Worm (Caenorhabditis elegans) whole organism, L2 larva: ENCODE data around the gene R53.5.

Source experiments
- F13H6.1 ChIP-seq: sonication (generic microtip); optimal IDR thresholded peaks from 2 replicates; lab custom pipeline; 2016; ENCODE audit warnings: missing genetic modification characterization, missing compliant biosample characterization
- R02D3.7 ChIP-seq: fragments of 150-350 bp; optimal IDR thresholded peaks from 2 replicates; lab custom pipeline; 2014; ENCODE audit warnings: missing biosample characterization, missing genetic modification characterization
- Y55F3AM.14 ChIP-seq: fragments of 200-800 bp; sonication (Bioruptor generic); optimal IDR thresholded peaks from 2 replicates; lab custom pipeline; 2018; ENCODE audit warnings: mild to moderate bottlenecking, missing genetic modification characterization, missing compliant biosample characterization
- ZK546.5 ChIP-seq: sonication (generic microtip); optimal IDR thresholded peaks from 2 replicates; lab custom pipeline; 2017; ENCODE audit warnings: missing biosample characterization, missing genetic modification characterization
- alr-1 ChIP-seq: fragments of 150-350 bp; optimal IDR thresholded peaks from 2 replicates; lab custom pipeline; 2014; ENCODE audit warnings: missing biosample characterization, missing genetic modification characterization
- aly-2 ChIP-seq: fragments of 150-350 bp; optimal IDR thresholded peaks from 2 replicates; lab custom pipeline; 2014; ENCODE audit warnings: missing biosample characterization, missing genetic modification characterization
- blmp-1 ChIP-seq: sonication (generic microtip); optimal IDR thresholded peaks from 2 replicates; lab custom pipeline; 2017; ENCODE audit warnings: missing genetic modification characterization, mild to moderate bottlenecking, missing compliant biosample characterization, antibody characterized with exemption, moderate library complexity; ENCODE audit not compliant: insufficient read depth
- ceh-16 ChIP-seq: fragments of 150-350 bp; optimal IDR thresholded peaks from 2 replicates; lab custom pipeline; 2014; ENCODE audit warnings: missing biosample characterization, missing genetic modification characterization
- ceh-82 ChIP-seq: fragments of 150-350 bp; optimal IDR thresholded peaks from 2 replicates; lab custom pipeline; 2014; ENCODE audit warnings: missing biosample characterization, missing genetic modification characterization
- crh-2 ChIP-seq: sonication (generic microtip); optimal IDR thresholded peaks from 2 replicates; lab custom pipeline; 2017; ENCODE audit warnings: missing biosample characterization, missing genetic modification characterization
- egl-27 ChIP-seq: sonication (generic microtip); optimal IDR thresholded peaks from 3 replicates; lab custom pipeline; 2017; ENCODE audit warnings: missing biosample characterization, missing genetic modification reagents, missing genetic modification characterization
- elt-1 ChIP-seq: fragments of 150-350 bp; optimal IDR thresholded peaks from 2 replicates; lab custom pipeline; 2014; ENCODE audit warnings: missing biosample characterization, missing genetic modification characterization
- elt-3 ChIP-seq: sonication (generic microtip); optimal IDR thresholded peaks from 2 replicates; lab custom pipeline; 2017; ENCODE audit warnings: missing biosample characterization, missing genetic modification characterization
- gmeb-1 ChIP-seq: fragments of 150-350 bp; optimal IDR thresholded peaks from 2 replicates; lab custom pipeline; 2014; ENCODE audit warnings: missing biosample characterization, missing genetic modification characterization
- lin-11 ChIP-seq: fragments of 150-350 bp; sonication (generic microtip); optimal IDR thresholded peaks from 2 replicates; lab custom pipeline; 2014; ENCODE audit warnings: missing biosample characterization, missing genetic modification characterization, inconsistent platforms, mixed read lengths
- lin-13 ChIP-seq: fragments of 150-350 bp; optimal IDR thresholded peaks from 2 replicates; lab custom pipeline; 2014; ENCODE audit warnings: missing biosample characterization, missing genetic modification reagents, missing genetic modification characterization
- mab-5 ChIP-seq: fragments of 150-350 bp; optimal IDR thresholded peaks from 2 replicates; lab custom pipeline; 2014; ENCODE audit warnings: missing biosample characterization, missing genetic modification characterization
- mbf-1 ChIP-seq: sonication (generic microtip); optimal IDR thresholded peaks from 2 replicates; lab custom pipeline; 2017; ENCODE audit warnings: missing biosample characterization, missing genetic modification characterization
- mdl-1 ChIP-seq, 2 experiments: fragments of 150-350 bp in 1 of 2; sonication (generic microtip) in 1 of 2; optimal IDR thresholded peaks; 2 replicates each; lab custom pipeline; 2017; ENCODE audit warnings: missing biosample characterization in 2 of 2, missing genetic modification characterization in 2 of 2
- nhr-10 ChIP-seq: sonication (generic microtip); optimal IDR thresholded peaks from 2 replicates; lab custom pipeline; 2017; ENCODE audit warnings: missing biosample characterization, missing genetic modification characterization
- nhr-11 ChIP-seq: fragments of 150-350 bp; optimal IDR thresholded peaks from 2 replicates; lab custom pipeline; 2014; ENCODE audit warnings: missing biosample characterization, missing genetic modification characterization
- nhr-12 ChIP-seq: fragments of 150-350 bp; optimal IDR thresholded peaks from 2 replicates; lab custom pipeline; 2014; ENCODE audit warnings: missing biosample characterization, missing genetic modification characterization
- nhr-129 ChIP-seq: fragments of 150-350 bp; optimal IDR thresholded peaks from 2 replicates; lab custom pipeline; 2014; ENCODE audit warnings: missing biosample characterization, missing genetic modification characterization
- nhr-23 ChIP-seq: fragments of 150-350 bp; optimal IDR thresholded peaks from 2 replicates; lab custom pipeline; 2014; ENCODE audit warnings: missing biosample characterization, missing genetic modification reagents, missing genetic modification characterization
- nhr-25 ChIP-seq: fragments of 150-350 bp; sonication (generic microtip); optimal IDR thresholded peaks from 3 replicates; lab custom pipeline; 2014; ENCODE audit warnings: missing biosample characterization, missing genetic modification characterization
- nhr-6 ChIP-seq: fragments of 150-350 bp; optimal IDR thresholded peaks from 2 replicates; lab custom pipeline; 2014; ENCODE audit warnings: missing biosample characterization, missing genetic modification characterization
- peb-1 ChIP-seq: fragments of 150-350 bp; optimal IDR thresholded peaks from 2 replicates; lab custom pipeline; 2014; ENCODE audit warnings: missing biosample characterization, missing genetic modification characterization
- sem-4 ChIP-seq: fragments of 150-350 bp; optimal IDR thresholded peaks from 2 replicates; lab custom pipeline; 2014; ENCODE audit warnings: missing biosample characterization, missing genetic modification reagents, missing genetic modification characterization
- skn-1 ChIP-seq: sonication (generic microtip); optimal IDR thresholded peaks from 2 replicates; lab custom pipeline; 2017; ENCODE audit warnings: missing biosample characterization, missing genetic modification characterization
- sma-3 ChIP-seq: sonication (generic microtip); optimal IDR thresholded peaks from 2 replicates; lab custom pipeline; 2016; ENCODE audit warnings: missing genetic modification reagents, missing genetic modification characterization, missing compliant biosample characterization
- sma-9 ChIP-seq, 2 experiments: fragments of 150-350 bp in 1 of 2; sonication (generic microtip) in 1 of 2; optimal IDR thresholded peaks; 2 replicates each; lab custom pipeline; 2014 to 2016; ENCODE audit warnings: missing genetic modification characterization in 2 of 2, mild to moderate bottlenecking in 1 of 2, missing biosample characterization in 1 of 2, missing compliant biosample characterization in 1 of 2, missing genetic modification reagents in 1 of 2, moderate library complexity in 1 of 2
- unc-39 ChIP-seq: fragments of 150-350 bp; optimal IDR thresholded peaks from 2 replicates; lab custom pipeline; 2014; ENCODE audit warnings: missing biosample characterization, missing genetic modification characterization
- unc-55 ChIP-seq: fragments of 150-350 bp; sonication (generic microtip); optimal IDR thresholded peaks from 3 replicates; lab custom pipeline; 2014; ENCODE audit warnings: missing biosample characterization, missing genetic modification reagents, missing genetic modification characterization
- ztf-1 ChIP-seq: fragments of 200-800 bp; sonication (Bioruptor generic); conservative IDR thresholded peaks from 2 replicates; pipeline ENCODE4 v1.3.6; 2022; ENCODE audit warnings: missing genetic modification characterization, missing compliant biosample characterization
- ztf-11 ChIP-seq: sonication (generic microtip); optimal IDR thresholded peaks from 2 replicates; lab custom pipeline; 2017; ENCODE audit warnings: missing biosample characterization, missing genetic modification characterization
- ztf-4 ChIP-seq: fragments of 150-350 bp; optimal IDR thresholded peaks from 2 replicates; lab custom pipeline; 2014; ENCODE audit warnings: missing biosample characterization, missing genetic modification characterization

Gene R53.5

ce11 chrII:9970438-9971092 lies at the start of gene R53.5:
R53.5 (minus strand) TSS chrII:9970488.
- TF ChIP-seq ZK546.5, result no peak
- no peak for TF ChIP-seq ceh-82 (tag; lab: Kevin White, UChicago)
- no peak for TF ChIP-seq mbf-1
- no peak for TF ChIP-seq elt-3 (tag; lab: Kevin White, UChicago)
- TF ChIP-seq egl-27 (tag; lab: Kevin White, UChicago), result no peak
- TF ChIP-seq ztf-1 (GFP tag; lab: Robert Waterston, UW), result no peak
- no peak for TF ChIP-seq blmp-1 (tag; lab: Kevin White, UChicago)
- TF ChIP-seq crh-2 (tag; lab: Kevin White, UChicago), result no peak
- no peak for TF ChIP-seq sma-3 (GFP tag; lab: Kevin White, UChicago)
- TF ChIP-seq aly-2 (tag; lab: Kevin White, UChicago), result no peak
- no peak for TF ChIP-seq nhr-11
- no peak for TF ChIP-seq mdl-1 (tag; optimal IDR thresholded peaks at IDR 0.05; lab: Kevin White, UChicago)
- TF ChIP-seq F13H6.1, result no peak
- TF ChIP-seq nhr-129 (tag; lab: Kevin White, UChicago), result no peak

- TF ChIP-seq sma-3 (GFP tag; lab: Kevin White, UChicago) (no peak), unc-55 (GFP tag; lab: Kevin White, UChicago) (no peak), F13H6.1 (no peak), gmeb-1 (tag; lab: Kevin White, UChicago) (peak; percentile 30), nhr-25 (tag; lab: Kevin White, UChicago) (peak; percentile 59), ztf-11 (tag; lab: Kevin White, UChicago) (no peak)
Observed at ce11 chrII:10019669-10020068, 49.4 kb upstream of the R53.5 start.

DNA sequence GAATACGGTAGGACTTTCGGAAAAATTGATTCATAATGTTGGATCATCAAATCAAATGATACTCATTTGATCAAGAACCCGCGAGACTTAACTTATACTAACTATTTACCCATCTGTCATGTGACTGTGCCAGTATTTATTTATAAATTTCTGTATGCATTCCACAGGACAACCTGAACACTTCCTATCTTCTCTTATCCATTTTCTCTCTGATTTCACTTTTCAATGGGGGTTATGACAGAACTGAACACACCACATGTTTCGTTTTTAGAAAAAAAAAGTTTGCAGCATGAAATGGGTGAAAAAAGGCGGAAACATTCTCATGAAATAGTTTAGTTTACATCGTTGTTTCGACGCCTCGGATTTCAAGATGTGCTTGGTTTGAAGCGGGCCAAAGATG lies 47.2 kb upstream of the R53.5 start:
- no peak for TF ChIP-seq mdl-1 (tag; optimal IDR thresholded peaks at IDR 0.05; lab: Kevin White, UChicago)

DNA sequence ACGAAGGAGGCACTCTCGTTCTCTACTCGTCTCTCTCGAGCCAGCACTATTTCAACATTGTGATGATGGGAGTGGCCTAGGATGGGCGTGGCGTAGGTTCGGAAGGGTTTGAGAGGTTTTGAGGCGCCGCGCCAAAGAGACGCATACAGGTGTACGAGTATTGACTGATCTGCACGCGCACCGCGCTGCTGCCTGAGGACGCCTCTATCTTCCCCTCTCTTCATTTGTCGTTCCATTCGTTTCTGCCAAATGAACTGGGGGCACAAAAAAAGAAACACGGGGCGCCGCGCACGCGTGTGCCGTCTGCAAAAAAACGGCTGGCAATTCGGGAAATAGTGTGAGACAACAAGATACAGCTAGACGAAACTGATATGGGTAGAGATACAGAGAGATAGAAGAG lies 45.7 kb upstream of the R53.5 start, which contains the start of gene lec-2:
Gene lec-2 (minus strand): TSS at position 171 of the 400 bp plus-strand sequence.
- TF ChIP-seq nhr-129 (tag; lab: Kevin White, UChicago), result peak; percentile 44
- TF ChIP-seq R02D3.7 (tag; lab: Kevin White, UChicago), result no peak
- TF ChIP-seq sma-9 (GFP tag; optimal IDR thresholded peaks at IDR 0.05; lab: Kevin White, UChicago), result peak; percentile 36
- TF ChIP-seq sma-9 (tag; optimal IDR thresholded peaks at IDR 0.05; lab: Kevin White, UChicago), result no peak
- TF ChIP-seq nhr-10, result no peak
- peak; percentile 6 to 12 for TF ChIP-seq mdl-1 (tag; optimal IDR thresholded peaks at IDR 0.05; lab: Kevin White, UChicago)
- TF ChIP-seq skn-1, result no peak
- TF ChIP-seq F13H6.1, result peak; percentile 40
- peak; percentile 10 for TF ChIP-seq sma-3 (GFP tag; lab: Kevin White, UChicago)
- TF ChIP-seq peb-1 (tag; lab: Kevin White, UChicago), result no peak
- no peak for TF ChIP-seq nhr-6 (tag; lab: Kevin White, UChicago)
- peak; percentile 24 for TF ChIP-seq lin-11 (tag; lab: Kevin White, UChicago)

DNA sequence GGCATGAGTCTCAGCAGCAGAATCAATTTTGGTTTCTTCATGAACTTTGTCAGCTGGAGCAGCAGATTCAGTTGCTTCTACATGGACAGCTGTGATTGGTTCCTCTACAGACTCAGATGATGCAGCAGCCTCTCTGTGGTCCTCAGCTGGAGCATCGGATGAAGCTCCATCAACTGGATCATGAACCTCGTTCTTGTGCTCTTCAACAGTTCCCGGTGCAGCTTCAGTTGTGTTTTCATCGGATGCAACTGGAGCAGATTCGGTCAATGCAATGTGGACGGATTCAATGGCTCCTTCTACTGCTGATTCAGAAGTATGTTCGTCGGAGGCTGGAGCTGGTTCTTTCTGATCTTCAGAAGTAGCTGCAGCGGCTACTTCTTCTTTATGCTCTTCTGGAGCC lies 44.1 kb upstream of the R53.5 start:
- no peak for TF ChIP-seq nhr-23 (tag; lab: Kevin White, UChicago)
- TF ChIP-seq mab-5, result no peak

ce11 chrII:10012490-10012889 lies 42.2 kb upstream of the R53.5 start:
- TF ChIP-seq ztf-1 (GFP tag; lab: Robert Waterston, UW) (no peak), unc-39 (no peak), aly-2 (tag; lab: Kevin White, UChicago) (no peak), nhr-25 (tag; lab: Kevin White, UChicago) (peak; percentile 24), ceh-82 (tag; lab: Kevin White, UChicago) (no peak), Y55F3AM.14 (GFP tag; lab: Kevin White, UChicago) (no peak), elt-3 (tag; lab: Kevin White, UChicago) (no peak), nhr-129 (tag; lab: Kevin White, UChicago) (peak; percentile 82), ztf-4 (tag; lab: Kevin White, UChicago) (no peak), elt-1 (no peak), mdl-1 (tag; optimal IDR thresholded peaks at IDR 0.05; lab: Kevin White, UChicago) (no peak), sma-9 (GFP tag; optimal IDR thresholded peaks at IDR 0.05; lab: Kevin White, UChicago) (peak; percentile 42), sma-9 (tag; optimal IDR thresholded peaks at IDR 0.05; lab: Kevin White, UChicago) (no peak), nhr-12 (no peak), sem-4 (no peak), ZK546.5 (no peak), egl-27 (tag; lab: Kevin White, UChicago) (no peak), F13H6.1 (peak; percentile 23), alr-1 (tag; lab: Kevin White, UChicago) (no peak), unc-55 (GFP tag; lab: Kevin White, UChicago) (no peak), R02D3.7 (tag; lab: Kevin White, UChicago) (no peak), ceh-16 (no peak), mbf-1 (no peak), lin-13 (GFP tag; lab: Kevin White, UChicago) (no peak), blmp-1 (tag; lab: Kevin White, UChicago) (no peak), crh-2 (tag; lab: Kevin White, UChicago) (no peak)
